Fruit fly (Drosophila melanogaster) whole organism, adult: ENCODE results near the gene CG18581.

Source experiments
- CG12768 ChIP-seq: fragments of 200-800 bp; sonication (Bioruptor generic); optimal IDR thresholded peaks from 2 replicates; lab custom pipeline; 2017; ENCODE audit warnings: missing biosample characterization, missing genetic modification characterization, mild to moderate bottlenecking, moderate library complexity, missing genetic modification reagents
- CG5204 ChIP-seq: fragments of 200-800 bp; sonication (Bioruptor generic); optimal IDR thresholded peaks from 2 replicates; lab custom pipeline; 2016; ENCODE audit warnings: missing biosample characterization, missing genetic modification characterization
- Hr96 ChIP-seq: fragments of 200-800 bp; sonication (Bioruptor generic); optimal IDR thresholded peaks from 2 replicates; lab custom pipeline; 2016; ENCODE audit warnings: missing biosample characterization, missing genetic modification characterization
- kay ChIP-seq: fragments of 200-800 bp; sonication (Bioruptor generic); peaks from one replicate; lab custom pipeline; 2016; ENCODE audit warnings: missing biosample characterization, missing genetic modification characterization, borderline replicate concordance
- pad ChIP-seq: fragments of 200-800 bp; sonication (Bioruptor generic); optimal IDR thresholded peaks from 3 replicates; lab custom pipeline; 2017; ENCODE audit warnings: missing biosample characterization, missing genetic modification characterization, mild to moderate bottlenecking, moderate library complexity, missing genetic modification reagents
- tj ChIP-seq: fragments of 200-800 bp; sonication (Bioruptor generic); optimal IDR thresholded peaks from 3 replicates; lab custom pipeline; 2017; ENCODE audit warnings: missing biosample characterization, mild to moderate bottlenecking, missing genetic modification characterization, moderate library complexity

DNA sequence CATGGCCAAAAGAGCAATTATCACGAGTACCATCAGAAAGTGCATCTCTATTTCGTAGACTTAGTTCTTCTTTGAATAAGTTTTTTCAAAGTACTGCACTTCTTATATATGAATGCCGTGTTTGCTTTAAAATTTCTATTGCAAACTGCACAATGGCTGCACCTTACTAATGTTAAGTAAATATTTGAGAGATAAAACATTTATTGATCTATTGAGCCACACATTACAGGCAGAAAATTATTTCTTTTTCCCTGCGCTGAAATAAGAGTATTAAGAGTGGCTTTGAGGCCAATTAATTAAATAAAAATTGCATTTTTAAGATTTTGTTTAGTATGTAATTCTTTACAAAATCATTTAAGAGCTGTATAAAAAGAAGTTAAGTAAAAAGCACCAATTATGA, 3.2 kb upstream of the CG18581 start, which contains the start of gene CG43680:
- TF ChIP-seq pad (GFP tag; lab: Kevin White, UChicago) (no peak), kay (GFP tag; lab: Kevin White, UChicago) (no peak), tj (GFP tag; lab: Kevin White, UChicago) (no peak), CG5204 (GFP tag; lab: Kevin White, UChicago) (no peak), CG12768 (GFP tag; lab: Kevin White, UChicago) (no peak), Hr96 (no peak)
